Fruit fly (Drosophila melanogaster): ENCODE measurements around the gene Alp1.

DNA sequence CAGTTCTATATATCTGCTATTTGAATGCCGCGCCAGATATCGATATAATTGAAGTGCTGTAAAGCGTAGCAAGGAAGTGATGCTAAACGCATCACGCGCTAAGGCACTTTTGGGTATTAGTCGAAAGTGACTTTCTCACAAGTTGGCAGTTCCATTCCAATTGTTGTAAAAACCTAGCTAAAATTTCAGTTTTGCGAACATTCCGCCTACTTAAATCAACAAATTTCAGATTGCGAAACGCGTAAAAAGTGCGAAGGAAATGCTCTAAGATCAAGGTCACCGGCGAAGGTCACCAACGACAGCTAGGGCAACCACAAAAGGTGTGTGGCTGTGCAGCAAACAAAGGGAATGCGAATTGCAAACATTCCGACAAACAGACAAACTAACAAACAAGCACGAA lies 1.1 kb upstream of the Alp1 start, which contains the start of gene Syx7:
- TF ChIP-seq psq (optimal IDR thresholded peaks at IDR 0.05) (no peak), EcR (GFP tag; optimal IDR thresholded peaks at IDR 0.05) (no peak), pan (optimal IDR thresholded peaks at IDR 0.05) (no peak)
